Worm (Caenorhabditis elegans): ENCODE measurements around the gene cest-33.

ce11 chrV:6390163-6390562 is 24.7 kb upstream of the cest-33 start, which contains the start of gene F57F4.1:
- TF ChIP-seq dpl-1 (GFP tag; optimal IDR thresholded peaks at IDR 0.05) (no peak), pha-4 (tag; optimal IDR thresholded peaks at IDR 0.05) (no peak), cebp-1 (GFP tag; IDR thresholded peaks at IDR 0.05) (no peak), cebp-1 (tag; optimal IDR thresholded peaks at IDR 0.05) (no peak), C06A6.2 (GFP tag; conservative IDR thresholded peaks at IDR 0.05) (no peak), nfya-2 (GFP tag; IDR thresholded peaks at IDR 0.05) (no peak), F10E7.11 (tag; optimal IDR thresholded peaks at IDR 0.05) (no peak), ceh-79 (tag; optimal IDR thresholded peaks at IDR 0.05) (no peak), ceh-27 (GFP tag; optimal IDR thresholded peaks at IDR 0.05) (no peak), ztf-3 (GFP tag; optimal IDR thresholded peaks at IDR 0.05) (no peak), ama-1 (optimal IDR thresholded peaks at IDR 0.05) (no peak), ama-1 (GFP tag; optimal IDR thresholded peaks at IDR 0.05) (no peak), akir-1 (GFP tag; optimal IDR thresholded peaks at IDR 0.05) (no peak), him-1 (tag; optimal IDR thresholded peaks at IDR 0.05) (no peak)
